Worm (Caenorhabditis elegans): ENCODE data around the gene Y38H6C.20.

Y38H6C.20 gene

DNA sequence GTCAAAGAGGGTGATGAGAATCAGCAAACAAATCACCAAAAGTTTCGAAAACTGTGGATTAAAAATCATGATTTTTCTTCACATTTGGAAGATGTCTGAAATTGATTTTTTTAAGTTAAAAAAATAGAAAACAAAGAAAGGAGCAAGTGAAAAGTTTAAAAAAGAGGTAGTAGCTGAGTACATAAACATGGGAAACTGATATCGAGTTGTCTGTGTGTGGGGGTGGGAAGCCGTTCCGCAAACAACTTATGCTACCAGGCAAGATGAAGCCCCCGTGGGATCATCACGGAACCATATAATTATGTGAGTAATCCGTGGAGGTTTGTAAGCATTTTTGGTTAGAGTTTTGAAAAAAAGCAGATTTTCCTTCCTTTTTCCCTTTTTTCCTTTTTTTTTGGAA is at the start of gene Y38H6C.20:
Y38H6C.20 (minus strand) TSS at position 101 of the 400 bp plus-strand sequence.
- TF ChIP-seq hlh-30 (tag; optimal IDR thresholded peaks at IDR 0.05; ENCODE audit: insufficient read depth) (no peak), nhr-11 (tag; optimal IDR thresholded peaks at IDR 0.05) (no peak), pha-4 (tag; optimal IDR thresholded peaks at IDR 0.05) (no peak), unc-3 (GFP tag; conservative IDR thresholded peaks at IDR 0.05) (no peak), unc-3 (tag; optimal IDR thresholded peaks at IDR 0.05) (no peak), npax-4 (tag; optimal IDR thresholded peaks at IDR 0.05) (no peak), ztf-16 (tag; optimal IDR thresholded peaks at IDR 0.05) (no peak), fkh-10 (GFP tag; optimal IDR thresholded peaks at IDR 0.05) (no peak), hlh-8 (tag; optimal IDR thresholded peaks at IDR 0.05) (no peak), pqm-1 (tag; optimal IDR thresholded peaks at IDR 0.05) (no peak), ceh-30 (tag; optimal IDR thresholded peaks at IDR 0.05) (no peak), pha-2 (tag; optimal IDR thresholded peaks at IDR 0.05) (no peak)

DNA sequence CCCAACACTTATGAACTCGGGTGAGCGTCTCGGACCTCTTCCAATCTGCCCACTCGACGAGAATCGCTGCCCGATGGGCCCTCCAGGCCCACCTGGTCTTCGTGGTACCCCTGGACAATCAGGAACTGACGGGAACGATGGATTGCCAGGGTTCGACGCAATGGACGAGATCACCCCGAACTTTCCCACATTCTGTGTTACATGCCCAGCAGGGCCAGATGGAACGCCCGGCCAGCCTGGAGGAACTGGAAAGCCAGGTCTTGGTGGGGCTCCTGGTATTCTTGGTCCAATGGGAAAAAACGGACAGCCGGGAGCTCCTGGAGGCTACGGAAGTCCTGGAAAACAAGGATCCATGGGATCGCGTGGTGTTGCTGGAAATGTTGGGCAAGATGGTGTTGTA is 49.7 kb upstream of the Y38H6C.20 start:
- TF ChIP-seq elt-4 (tag; optimal IDR thresholded peaks at IDR 0.05) (peak; percentile 87), ets-4 (tag; optimal IDR thresholded peaks at IDR 0.05) (no peak), hlh-15 (tag; optimal IDR thresholded peaks at IDR 0.05) (no peak), fax-1 (tag; optimal IDR thresholded peaks at IDR 0.05) (no peak), ceh-34 (tag; optimal IDR thresholded peaks at IDR 0.05) (no peak), madf-2 (tag; optimal IDR thresholded peaks at IDR 0.05) (no peak), unc-42 (tag; optimal IDR thresholded peaks at IDR 0.05) (no peak), ceh-31 (tag; optimal IDR thresholded peaks at IDR 0.05) (peak; percentile 7), sdc-2 (tag; optimal IDR thresholded peaks at IDR 0.05) (no peak), ref-2 (tag; optimal IDR thresholded peaks at IDR 0.05) (no peak), mec-3 (tag; optimal IDR thresholded peaks at IDR 0.05; ENCODE audit: borderline replicate concordance) (no peak), ttx-3 (tag; optimal IDR thresholded peaks at IDR 0.05) (no peak), odd-2 (tag; optimal IDR thresholded peaks at IDR 0.05) (no peak)

- TF ChIP-seq unc-86 (tag; optimal IDR thresholded peaks at IDR 0.05) (no peak), pax-1 (tag; optimal IDR thresholded peaks at IDR 0.05) (no peak), ceh-34 (tag; optimal IDR thresholded peaks at IDR 0.05) (no peak)
Observed at ce11 chrV:20599795-20600194, 48.8 kb upstream of the Y38H6C.20 start, which contains the start of gene col-163. TSS of gene col-163 (plus strand) at chrV:20600095.

DNA sequence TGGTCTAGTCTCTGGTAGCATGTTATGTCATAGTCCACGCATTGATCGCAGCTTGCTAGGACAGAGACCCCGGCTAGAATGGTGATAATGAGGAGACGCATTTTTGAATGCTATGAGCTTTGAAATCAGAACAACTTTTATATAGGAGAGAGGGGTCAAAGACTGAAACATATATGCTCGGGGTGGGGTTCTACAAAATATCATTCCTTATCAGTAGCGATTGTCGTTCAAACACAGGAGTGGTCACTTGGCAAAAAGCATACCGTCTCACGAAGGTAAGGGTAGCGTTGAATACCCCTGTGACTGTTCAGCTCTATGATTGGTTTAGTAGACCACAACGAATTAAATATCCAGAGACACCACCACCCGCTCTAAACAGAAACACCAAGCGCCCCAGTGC is 46.1 kb upstream of the Y38H6C.20 start, which contains the start of gene F46B3.1:
F46B3.1 (minus strand) TSS at position 101 of the 400 bp plus-strand sequence.
- no peak for TF ChIP-seq pha-2 (tag; optimal IDR thresholded peaks at IDR 0.05)

- no peak for TF ChIP-seq pax-1 (tag; optimal IDR thresholded peaks at IDR 0.05)
- no peak for TF ChIP-seq sdc-2 (tag; optimal IDR thresholded peaks at IDR 0.05)
- no peak for TF ChIP-seq nhr-11 (tag; optimal IDR thresholded peaks at IDR 0.05)
- no peak for TF ChIP-seq ceh-19 (GFP tag; optimal IDR thresholded peaks at IDR 0.05)
- TF ChIP-seq pha-2 (tag; optimal IDR thresholded peaks at IDR 0.05), result no peak
- TF ChIP-seq ref-2 (tag; optimal IDR thresholded peaks at IDR 0.05), result no peak
- TF ChIP-seq lin-11 (tag; optimal IDR thresholded peaks at IDR 0.05), result no peak
- no peak for TF ChIP-seq Y22D7AL.16 (tag; optimal IDR thresholded peaks at IDR 0.05)
- no peak for TF ChIP-seq fkh-6 (tag; optimal IDR thresholded peaks at IDR 0.05)
- TF ChIP-seq pros-1 (tag; optimal IDR thresholded peaks at IDR 0.05), result no peak
- no peak for TF ChIP-seq ahr-1 (tag; optimal IDR thresholded peaks at IDR 0.05)
- no peak for TF ChIP-seq sox-2 (GFP tag; IDR thresholded peaks at IDR 0.05)
- TF ChIP-seq ceh-14 (tag; optimal IDR thresholded peaks at IDR 0.05), result no peak
- TF ChIP-seq madf-2 (tag; optimal IDR thresholded peaks at IDR 0.05), result no peak
- no peak for TF ChIP-seq fkh-10 (GFP tag; optimal IDR thresholded peaks at IDR 0.05)
- TF ChIP-seq tbx-2 (tag; optimal IDR thresholded peaks at IDR 0.05), result no peak
- no peak for TF ChIP-seq unc-55 (GFP tag; optimal IDR thresholded peaks at IDR 0.05)
- no peak for TF ChIP-seq ceh-34 (tag; optimal IDR thresholded peaks at IDR 0.05)
- no peak for TF ChIP-seq elt-4 (tag; optimal IDR thresholded peaks at IDR 0.05)
Observed at ce11 chrV:20595653-20596052, 44.7 kb upstream of the Y38H6C.20 start, which contains the start of gene F26F2.11. TSS of gene F26F2.11 (minus strand) at chrV:20595753.

Data from whole organism, late embryonic.